Worm (Caenorhabditis elegans) whole organism, late embryonic: ENCODE measurements around the gene sre-41.

Experiments used
- C08G9.2 ChIP-seq: sonication (generic microtip); optimal IDR thresholded peaks from 2 replicates; lab custom pipeline; 2016; ENCODE audit warnings: mild to moderate bottlenecking, missing genetic modification characterization, moderate library complexity, missing compliant biosample characterization
- C38D4.7 ChIP-seq: fragments of 200-800 bp; sonication (Bioruptor generic); optimal IDR thresholded peaks from 2 replicates; lab custom pipeline; 2018; ENCODE audit warnings: mild to moderate bottlenecking, missing genetic modification characterization, moderate library complexity, missing compliant biosample characterization
- F13H6.1 ChIP-seq: sonication (generic microtip); optimal IDR thresholded peaks from 2 replicates; lab custom pipeline; 2016; ENCODE audit warnings: missing genetic modification characterization, missing compliant biosample characterization
- K02D7.2 ChIP-seq: sonication (generic microtip); optimal IDR thresholded peaks from 2 replicates; lab custom pipeline; 2017; ENCODE audit warnings: mild to moderate bottlenecking, missing genetic modification characterization, missing compliant biosample characterization
- K09A11.1 ChIP-seq: sonication (generic microtip); optimal IDR thresholded peaks from 2 replicates; lab custom pipeline; 2017; ENCODE audit warnings: antibody characterized with exemption, mild to moderate bottlenecking, missing genetic modification characterization, missing compliant biosample characterization; ENCODE audit not compliant: insufficient read depth
- T23F11.4 ChIP-seq: fragments of 200-800 bp; sonication (Bioruptor generic); optimal IDR thresholded peaks from 2 replicates; lab custom pipeline; 2018; ENCODE audit warnings: mild to moderate bottlenecking, missing genetic modification characterization, missing compliant biosample characterization
- Y22D7AL.16 ChIP-seq: sonication (generic microtip); optimal IDR thresholded peaks from 2 replicates; lab custom pipeline; 2016; ENCODE audit warnings: missing genetic modification characterization, missing compliant biosample characterization
- ceh-19 ChIP-seq: fragments of 200-800 bp; sonication (Bioruptor generic); optimal IDR thresholded peaks from 2 replicates; lab custom pipeline; 2018; ENCODE audit warnings: mild to moderate bottlenecking, missing genetic modification characterization, missing compliant biosample characterization
- ceh-2 ChIP-seq: sonication (generic microtip); optimal IDR thresholded peaks from 2 replicates; lab custom pipeline; 2016; ENCODE audit warnings: missing genotype, missing genetic modification characterization, missing compliant biosample characterization
- ceh-30 ChIP-seq: fragments of 150-350 bp; optimal IDR thresholded peaks from 2 replicates; lab custom pipeline; 2014; ENCODE audit warnings: missing biosample characterization, missing genetic modification characterization
- ceh-34 ChIP-seq: sonication (generic microtip); optimal IDR thresholded peaks from 2 replicates; lab custom pipeline; 2016; ENCODE audit warnings: mild to moderate bottlenecking, missing genetic modification characterization, missing compliant biosample characterization
- ceh-45 ChIP-seq: fragments of 200-800 bp; sonication (Bioruptor generic); IDR thresholded peaks from 2 replicates; pipeline ENCODE4 v1.3.6; 2022; ENCODE audit warnings: missing genetic modification reagents, missing genetic modification characterization, missing compliant biosample characterization
- ceh-6 ChIP-seq: fragments of 200-800 bp; sonication (Bioruptor generic); optimal IDR thresholded peaks from 2 replicates; lab custom pipeline; 2018; ENCODE audit warnings: mild to moderate bottlenecking, missing genetic modification characterization, missing compliant biosample characterization
- che-1 ChIP-seq: sonication (generic microtip); optimal IDR thresholded peaks from 2 replicates; lab custom pipeline; 2016; ENCODE audit warnings: mild to moderate bottlenecking, missing genetic modification characterization, missing compliant biosample characterization
- dve-1 ChIP-seq: sonication (generic microtip); optimal IDR thresholded peaks from 2 replicates; lab custom pipeline; 2017; ENCODE audit warnings: antibody characterized with exemption, mild to moderate bottlenecking, missing genetic modification characterization, missing compliant biosample characterization
- elt-2 ChIP-seq: sonication (generic microtip); optimal IDR thresholded peaks from 2 replicates; lab custom pipeline; 2016; ENCODE audit warnings: missing genetic modification reagents, missing genetic modification characterization, missing compliant biosample characterization
- eyg-1 ChIP-seq: sonication (generic microtip); optimal IDR thresholded peaks from 2 replicates; lab custom pipeline; 2016; ENCODE audit warnings: missing genotype, missing genetic modification characterization, missing compliant biosample characterization
- fax-1 ChIP-seq: sonication (generic microtip); optimal IDR thresholded peaks from 2 replicates; lab custom pipeline; 2016; ENCODE audit warnings: missing genotype, missing genetic modification characterization, missing compliant biosample characterization
- fkh-6 ChIP-seq: sonication (generic microtip); optimal IDR thresholded peaks from 2 replicates; lab custom pipeline; 2016; ENCODE audit warnings: missing genetic modification characterization, missing compliant biosample characterization
- hlh-6 ChIP-seq: sonication (generic microtip); optimal IDR thresholded peaks from 2 replicates; lab custom pipeline; 2016; ENCODE audit warnings: missing genotype, missing genetic modification characterization, missing compliant biosample characterization
- hlh-8 ChIP-seq: sonication (generic microtip); optimal IDR thresholded peaks from 2 replicates; lab custom pipeline; 2016; ENCODE audit warnings: missing genotype, missing genetic modification characterization, missing compliant biosample characterization
- lin-11 ChIP-seq: fragments of 200-800 bp; sonication (Bioruptor generic); optimal IDR thresholded peaks from 2 replicates; lab custom pipeline; 2018; ENCODE audit warnings: mild to moderate bottlenecking, missing genetic modification characterization, missing compliant biosample characterization
- mec-3 ChIP-seq: sonication (generic microtip); optimal IDR thresholded peaks from 2 replicates; lab custom pipeline; 2016; ENCODE audit warnings: borderline replicate concordance, missing genetic modification characterization, missing compliant biosample characterization
- nfya-1 ChIP-seq: sonication (generic microtip); optimal IDR thresholded peaks from 2 replicates; lab custom pipeline; 2017; ENCODE audit warnings: missing genetic modification characterization, mild to moderate bottlenecking, missing compliant biosample characterization, antibody characterized with exemption, moderate library complexity
- npax-4 ChIP-seq: sonication (generic microtip); optimal IDR thresholded peaks from 2 replicates; lab custom pipeline; 2016; ENCODE audit warnings: missing genetic modification characterization, missing compliant biosample characterization
- odd-2 ChIP-seq: sonication (generic microtip); optimal IDR thresholded peaks from 2 replicates; lab custom pipeline; 2017; ENCODE audit warnings: antibody characterized with exemption, mild to moderate bottlenecking, missing genetic modification characterization, missing compliant biosample characterization
- ref-2 ChIP-seq: sonication (generic microtip); optimal IDR thresholded peaks from 2 replicates; lab custom pipeline; 2016; ENCODE audit warnings: missing genetic modification characterization, missing compliant biosample characterization
- syd-9 ChIP-seq: sonication (generic microtip); optimal IDR thresholded peaks from 2 replicates; lab custom pipeline; 2016; ENCODE audit warnings: mild to moderate bottlenecking, missing genetic modification characterization, moderate library complexity, missing compliant biosample characterization
- tbx-7 ChIP-seq: sonication (generic microtip); optimal IDR thresholded peaks from 2 replicates; lab custom pipeline; 2016; ENCODE audit warnings: missing genotype, missing genetic modification characterization, missing compliant biosample characterization
- unc-3 ChIP-seq, 2 experiments: fragments of 200-800 bp in 1 of 2; sonication (Bioruptor generic) in 1 of 2; sonication (generic microtip) in 1 of 2; conservative IDR thresholded peaks in 1 of 2; optimal IDR thresholded peaks in 1 of 2; 2 replicates each; pipeline versions ENCODE4 v1.3.6 to Lab custom; 2016 to 2022; ENCODE audit warnings: missing compliant biosample characterization in 2 of 2, missing genetic modification characterization in 2 of 2, missing genetic modification reagents in 1 of 2
- unc-55 ChIP-seq: sonication (generic microtip); optimal IDR thresholded peaks from 2 replicates; lab custom pipeline; 2017; ENCODE audit warnings: missing biosample characterization, missing genetic modification reagents, missing genetic modification characterization
- zip-5 ChIP-seq: sonication (generic microtip); optimal IDR thresholded peaks from 2 replicates; lab custom pipeline; 2016; ENCODE audit warnings: missing genetic modification characterization, missing compliant biosample characterization
- ztf-16 ChIP-seq: sonication (generic microtip); optimal IDR thresholded peaks from 2 replicates; lab custom pipeline; 2017; ENCODE audit warnings: missing genetic modification characterization, missing compliant biosample characterization

The sre-41 gene

DNA sequence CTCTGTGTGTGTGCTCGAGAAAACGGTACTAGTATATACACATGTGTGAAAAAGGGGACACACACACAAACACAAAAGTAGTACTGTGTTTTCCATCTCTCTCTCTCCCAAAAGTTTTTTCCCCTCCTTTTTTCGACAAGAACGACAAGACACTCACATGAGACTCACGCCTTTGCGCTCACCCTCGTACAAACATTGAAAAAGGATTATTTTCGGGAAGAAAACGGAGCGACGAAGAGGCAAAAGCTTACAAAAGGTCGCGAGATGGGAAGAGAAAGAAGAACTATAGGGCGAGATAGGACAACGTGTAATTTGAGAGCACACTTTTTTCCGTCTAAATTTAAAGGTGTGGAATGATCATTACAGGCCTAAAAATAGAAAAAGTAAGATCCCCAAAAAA lies 38.2 kb upstream of the sre-41 start:
- no peak for TF ChIP-seq odd-2 (tag; lab: Kevin White, UChicago)
- no peak for TF ChIP-seq dve-1 (tag; lab: Kevin White, UChicago)
- TF ChIP-seq syd-9 (tag; lab: Kevin White, UChicago) = no peak
- TF ChIP-seq K02D7.2 = no peak
- TF ChIP-seq F13H6.1 (tag; lab: Kevin White, UChicago) = no peak
- TF ChIP-seq unc-3 (GFP tag; conservative IDR thresholded peaks at IDR 0.05; lab: Robert Waterston, UW) = no peak
- TF ChIP-seq unc-3 (tag; optimal IDR thresholded peaks at IDR 0.05; lab: Kevin White, UChicago) = no peak
- no peak for TF ChIP-seq npax-4 (tag; lab: Kevin White, UChicago)
- no peak for TF ChIP-seq C38D4.7
- no peak for TF ChIP-seq che-1 (tag; lab: Kevin White, UChicago)
- no peak for TF ChIP-seq T23F11.4 (GFP tag; lab: Kevin White, UChicago)
- no peak for TF ChIP-seq ceh-30 (tag; lab: Kevin White, UChicago)
- no peak for TF ChIP-seq ceh-6
- no peak for TF ChIP-seq K09A11.1
- no peak for TF ChIP-seq hlh-8 (tag; lab: Kevin White, UChicago)
- TF ChIP-seq hlh-6 (tag; lab: Kevin White, UChicago) = no peak
- no peak for TF ChIP-seq fax-1 (tag; lab: Kevin White, UChicago)
- no peak for TF ChIP-seq ztf-16
- TF ChIP-seq eyg-1 = no peak
- no peak for TF ChIP-seq ceh-34 (tag; lab: Kevin White, UChicago)

DNA sequence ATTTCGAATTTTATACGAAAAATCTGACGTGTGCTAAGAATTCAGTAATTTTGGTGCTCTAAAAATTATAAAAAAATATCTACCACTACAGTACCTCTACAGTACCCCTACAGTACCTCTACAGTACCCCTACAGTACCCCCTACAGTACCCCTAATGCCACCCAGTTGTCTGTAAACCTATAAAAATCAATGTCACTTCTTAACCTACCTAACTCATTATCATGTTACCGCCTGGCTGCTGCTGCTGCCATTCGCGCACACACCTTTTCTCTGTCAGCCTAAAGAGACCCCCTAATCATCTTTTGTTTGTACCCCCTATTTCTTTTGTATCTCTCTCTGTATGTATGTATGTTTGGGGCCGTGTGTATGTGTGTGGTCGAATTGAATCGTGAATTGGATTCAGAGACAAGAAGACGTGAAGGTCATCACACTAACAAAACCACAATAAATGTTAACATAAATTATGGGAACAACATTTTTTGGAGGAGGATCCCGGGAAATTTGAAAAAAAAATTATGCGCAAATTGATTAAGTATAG lies 37.3 kb upstream of the sre-41 start:
- TF ChIP-seq elt-2 (peak; percentile 1), tbx-7 (no peak), nfya-1 (tag; lab: Kevin White, UChicago) (peak; percentile 17), ceh-45 (0 out of 2 replicates have a peak, but pooled peaks have one; percentile 12)

DNA sequence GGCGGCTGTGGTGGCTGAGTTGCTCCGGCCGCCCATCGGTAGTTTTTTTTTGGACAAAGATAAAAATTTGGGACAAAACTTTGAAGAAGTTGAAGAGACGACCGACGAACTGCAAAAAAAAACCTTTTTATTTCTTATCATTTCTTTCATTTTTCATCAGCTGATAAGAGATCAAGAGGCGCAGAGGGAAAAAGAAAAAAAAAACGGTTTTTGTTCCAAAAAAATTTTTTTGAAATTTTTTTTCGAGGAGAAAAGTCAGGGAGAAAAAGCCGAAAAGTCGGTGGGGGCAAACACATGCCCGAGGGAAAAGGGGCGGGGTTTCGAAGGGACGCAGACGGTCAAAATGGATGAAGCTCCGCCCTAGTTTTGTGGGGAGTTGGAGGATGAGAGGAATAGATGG lies 36.0 kb upstream of the sre-41 start, which contains the start of gene ras-1:
ras-1 (minus strand) TSS at position 129 of the 400 bp plus-strand sequence.
- no peak for TF ChIP-seq tbx-7
- TF ChIP-seq elt-2 = peak; percentile 22

DNA sequence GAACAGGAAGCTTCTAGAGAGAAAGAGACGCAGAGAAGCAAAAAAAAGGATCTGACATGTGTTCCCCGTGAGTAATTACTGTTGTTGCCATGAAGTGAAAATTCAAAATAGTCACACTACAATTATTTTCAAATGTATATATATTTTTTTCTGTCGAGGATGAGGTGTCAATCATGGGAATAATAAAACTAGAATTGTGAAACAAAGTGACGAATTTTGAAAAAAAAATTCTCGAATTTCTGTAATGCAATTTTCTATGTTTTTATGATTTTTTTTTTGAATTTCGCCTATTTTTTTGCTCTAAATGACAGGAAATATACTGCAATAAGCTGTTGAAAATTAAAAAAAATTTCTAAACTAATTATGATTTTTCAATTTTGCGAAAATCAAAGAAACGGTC lies 35.0 kb upstream of the sre-41 start:
- TF ChIP-seq ceh-19 (GFP tag; lab: Kevin White, UChicago) (no peak), Y22D7AL.16 (tag; lab: Kevin White, UChicago) (no peak), mec-3 (tag; lab: Kevin White, UChicago) (no peak), ref-2 (no peak), unc-55 (no peak), odd-2 (tag; lab: Kevin White, UChicago) (no peak), fkh-6 (no peak), lin-11 (no peak)

DNA sequence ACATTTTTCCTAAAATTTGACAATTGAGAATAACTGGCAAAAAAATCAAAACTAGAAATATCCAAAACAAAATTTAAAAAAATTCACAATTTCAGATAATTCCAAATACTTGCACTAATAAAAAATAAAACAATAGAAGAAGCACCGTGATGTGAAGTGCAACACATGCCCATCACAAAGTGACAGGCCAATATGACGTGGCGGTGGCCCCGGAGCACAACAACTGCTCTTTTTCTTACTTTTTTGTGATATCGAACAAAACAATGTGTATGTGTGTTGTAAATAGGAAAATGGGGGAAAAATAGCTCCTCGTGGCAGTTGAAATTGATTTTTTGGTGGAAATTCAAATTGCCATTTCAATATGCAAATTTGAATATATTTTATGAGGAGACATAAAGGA lies 34.3 kb upstream of the sre-41 start:
- TF ChIP-seq unc-55 = peak; percentile 96
- no peak for TF ChIP-seq eyg-1
- TF ChIP-seq, all 69 proteins: peak for 1

DNA sequence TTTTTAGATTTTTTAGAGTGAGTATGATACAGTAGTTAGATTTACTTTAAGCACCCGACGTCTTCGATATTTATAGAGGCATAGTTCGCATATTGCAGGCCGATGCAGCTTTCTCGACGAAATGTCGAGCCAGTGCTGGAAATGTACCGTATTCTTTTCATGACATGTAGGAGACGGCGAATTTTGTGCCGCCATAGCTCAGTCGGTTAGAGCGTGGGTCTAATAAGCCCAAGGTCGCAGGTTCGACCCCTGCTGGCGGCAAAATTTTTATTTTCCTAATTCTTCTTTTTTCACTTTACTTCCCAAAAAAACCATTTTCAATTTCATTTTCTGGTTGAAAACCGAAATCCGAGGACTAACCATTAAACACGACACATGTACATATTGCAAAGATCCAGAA lies 25.8 kb upstream of the sre-41 start:
- TF ChIP-seq ceh-2 (tag; lab: Kevin White, UChicago) (no peak), elt-2 (no peak), unc-3 (GFP tag; conservative IDR thresholded peaks at IDR 0.05; lab: Robert Waterston, UW) (no peak), unc-3 (tag; optimal IDR thresholded peaks at IDR 0.05; lab: Kevin White, UChicago) (no peak), ztf-16 (no peak), C08G9.2 (no peak), zip-5 (tag; lab: Kevin White, UChicago) (no peak)
- TF ChIP-seq, all 69 proteins: peak for 0
